Fruit fly (Drosophila melanogaster): ENCODE data around the gene Root.

DNA sequence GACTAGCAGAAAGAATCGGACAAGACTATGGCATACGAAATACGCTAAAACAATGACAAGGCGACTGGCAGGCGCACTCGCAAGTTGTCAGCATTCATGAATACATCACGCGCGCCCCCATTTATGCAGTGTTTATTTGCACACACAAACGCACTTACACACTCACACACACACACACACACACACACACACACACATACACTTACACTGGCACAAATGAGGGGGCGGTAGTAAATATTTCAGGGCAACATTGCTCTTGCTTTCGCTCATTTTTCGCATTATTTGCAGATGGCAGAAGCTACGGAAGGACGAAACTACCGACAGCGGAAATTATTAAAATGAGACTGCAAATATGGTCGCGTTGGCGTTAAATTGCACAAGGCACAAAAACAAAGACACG, 33.5 kb upstream of the Root start:
- TF ChIP-seq dl (GFP tag; optimal IDR thresholded peaks at IDR 0.05; ENCODE audit: insufficient read depth in 1 of 2, partially characterized antibody in 2 of 2) (no peak), Sp1 (GFP tag; optimal IDR thresholded peaks at IDR 0.05) (no peak), jim (GFP tag; optimal IDR thresholded peaks at IDR 0.05) (no peak)
